Worm (Caenorhabditis elegans): Measurements from ENCODE around the gene glp-1.

The glp-1 gene

ce11 chrIII:9053263-9053662 lies 38.8 kb upstream of the glp-1 start:
- TF ChIP-seq pes-1 (GFP tag; IDR thresholded peaks at IDR 0.05) = 0 out of 2 replicates have a peak, but pooled peaks have one; percentile 37
- no peak for TF ChIP-seq hnd-1 (tag; optimal IDR thresholded peaks at IDR 0.05)

- TF ChIP-seq B0310.2 (tag; optimal IDR thresholded peaks at IDR 0.05) (peak; percentile 63), flt-1 (GFP tag; IDR thresholded peaks at IDR 0.05) (peak; percentile 24; the same call in 1 of the 2 replicates), scrt-1 (GFP tag; IDR thresholded peaks at IDR 0.05) (no peak), aly-1 (tag; optimal IDR thresholded peaks at IDR 0.05) (no peak), sea-1 (GFP tag; conservative IDR thresholded peaks at IDR 0.05) (0 out of 2 replicates have a peak, but pooled peaks have one; percentile 11), tbx-11 (GFP tag; IDR thresholded peaks at IDR 0.05) (no peak), F13C5.2 (tag; optimal IDR thresholded peaks at IDR 0.05) (peak; percentile 66), ceh-13 (GFP tag; optimal IDR thresholded peaks at IDR 0.05) (no peak), ets-7 (tag; optimal IDR thresholded peaks at IDR 0.05) (no peak), tra-4 (tag; optimal IDR thresholded peaks at IDR 0.05) (peak; percentile 58), pes-1 (GFP tag; IDR thresholded peaks at IDR 0.05) (peak; percentile 12; the same call in 1 of the 2 replicates), ceh-36 (tag; optimal IDR thresholded peaks at IDR 0.05) (no peak), hmbx-1 (tag; optimal IDR thresholded peaks at IDR 0.05) (no peak), hmg-4 (GFP tag; optimal IDR thresholded peaks at IDR 0.05) (peak; percentile 47), ama-1 (optimal IDR thresholded peaks at IDR 0.05) (no peak), tbx-37 (GFP tag; conservative IDR thresholded peaks at IDR 0.05) (no peak), hnd-1 (tag; optimal IDR thresholded peaks at IDR 0.05) (peak; percentile 31)
Observed at ce11 chrIII:9053740-9054252, 38.2 kb upstream of the glp-1 start, which contains the start of gene R107.5. Gene R107.5 (minus strand): TSS chrIII:9053790.

- TF ChIP-seq sea-1 (GFP tag; conservative IDR thresholded peaks at IDR 0.05) (0 out of 2 replicates have a peak, but pooled peaks have one; percentile 58), ceh-36 (tag; optimal IDR thresholded peaks at IDR 0.05) (no peak)
Observed at ce11 chrIII:9054414-9055147, 37.5 kb upstream of the glp-1 start, which contains the start of gene cls-2. Gene cls-2 (plus strand): TSS chrIII:9055048.

- TF ChIP-seq scrt-1 (GFP tag; IDR thresholded peaks at IDR 0.05) (no peak), tbx-11 (GFP tag; IDR thresholded peaks at IDR 0.05) (no peak), ceh-13 (GFP tag; optimal IDR thresholded peaks at IDR 0.05) (no peak), hmbx-1 (tag; optimal IDR thresholded peaks at IDR 0.05) (no peak), aly-1 (tag; optimal IDR thresholded peaks at IDR 0.05) (no peak)
Observed at ce11 chrIII:9058959-9059534, 33.0 kb upstream of the glp-1 start, which contains the start of gene gst-1. Gene gst-1 (plus strand): TSS chrIII:9059331.

DNA sequence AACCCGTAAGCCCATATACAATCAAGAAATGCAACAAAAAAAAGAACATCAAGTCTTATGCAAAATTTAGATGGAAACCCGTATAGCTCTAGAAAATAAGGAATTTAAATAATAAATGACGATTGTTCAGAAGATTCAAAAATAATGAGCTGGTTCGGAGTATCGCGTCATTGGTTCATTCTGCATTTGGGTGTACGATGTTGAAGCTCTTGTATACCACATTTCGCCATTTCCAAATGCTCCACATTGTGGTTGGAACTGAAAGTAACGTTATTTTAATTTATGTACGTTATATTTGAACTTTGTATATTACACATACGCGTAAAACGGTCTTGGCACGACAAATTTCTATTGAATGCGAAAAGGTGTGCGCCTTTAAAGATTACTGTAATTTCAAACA lies 31.8 kb upstream of the glp-1 start:
- TF ChIP-seq hmg-4 (GFP tag; optimal IDR thresholded peaks at IDR 0.05) (no peak), flt-1 (GFP tag; IDR thresholded peaks at IDR 0.05) (no peak), tra-4 (tag; optimal IDR thresholded peaks at IDR 0.05) (no peak), hmbx-1 (tag; optimal IDR thresholded peaks at IDR 0.05) (no peak), tbx-11 (GFP tag; IDR thresholded peaks at IDR 0.05) (no peak)

DNA sequence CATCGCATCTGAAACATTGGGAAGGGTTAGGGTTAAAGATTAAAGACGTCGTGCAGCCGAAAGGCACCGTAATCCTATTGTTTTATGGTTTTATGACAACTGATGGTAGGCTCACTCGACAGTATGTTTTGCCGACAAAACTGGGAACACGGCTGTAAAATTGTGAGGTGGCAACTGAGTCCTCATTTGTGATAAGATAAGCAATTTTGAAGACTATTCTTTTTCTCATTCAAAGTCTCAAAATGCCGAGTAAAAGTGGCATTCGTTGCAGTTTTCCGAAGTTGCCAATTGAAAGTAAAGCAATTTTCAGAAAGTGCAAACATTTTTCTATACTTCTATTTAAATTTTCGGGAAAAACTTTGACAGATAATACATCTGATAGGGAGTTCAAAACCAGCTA lies 22.3 kb upstream of the glp-1 start:
- TF ChIP-seq hmbx-1 (tag; optimal IDR thresholded peaks at IDR 0.05) (no peak), scrt-1 (GFP tag; IDR thresholded peaks at IDR 0.05) (no peak), tra-4 (tag; optimal IDR thresholded peaks at IDR 0.05) (no peak), tbx-11 (GFP tag; IDR thresholded peaks at IDR 0.05) (no peak), ceh-13 (GFP tag; optimal IDR thresholded peaks at IDR 0.05) (no peak), sea-1 (GFP tag; conservative IDR thresholded peaks at IDR 0.05) (no peak), ama-1 (optimal IDR thresholded peaks at IDR 0.05) (no peak), B0310.2 (tag; optimal IDR thresholded peaks at IDR 0.05) (no peak), hnd-1 (tag; optimal IDR thresholded peaks at IDR 0.05) (no peak), aly-1 (tag; optimal IDR thresholded peaks at IDR 0.05) (no peak), hmg-4 (GFP tag; optimal IDR thresholded peaks at IDR 0.05) (no peak), flt-1 (GFP tag; IDR thresholded peaks at IDR 0.05) (no peak), ceh-36 (tag; optimal IDR thresholded peaks at IDR 0.05) (no peak), F13C5.2 (tag; optimal IDR thresholded peaks at IDR 0.05) (no peak), tbx-37 (GFP tag; conservative IDR thresholded peaks at IDR 0.05) (no peak), pes-1 (GFP tag; IDR thresholded peaks at IDR 0.05) (no peak), ets-7 (tag; optimal IDR thresholded peaks at IDR 0.05) (no peak)

DNA sequence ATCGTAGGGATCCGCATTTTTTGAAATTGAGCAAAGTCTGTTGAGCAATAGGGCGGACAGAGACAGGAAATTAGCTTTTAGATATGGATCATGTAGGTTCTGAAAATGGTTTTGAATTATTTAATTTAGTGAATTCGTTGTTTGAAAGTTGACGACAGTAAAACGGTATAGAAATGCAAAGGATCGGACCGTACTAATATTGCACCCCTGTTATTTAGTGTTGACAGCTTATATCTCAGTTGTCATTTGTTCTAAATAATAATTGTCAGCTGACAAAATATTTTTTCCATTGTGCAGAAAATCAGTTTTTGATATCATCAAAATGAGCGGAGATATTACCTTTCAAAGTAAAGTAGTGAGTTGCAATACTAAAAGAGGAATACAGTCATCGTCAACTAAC lies 20.7 kb upstream of the glp-1 start, which contains the start of gene lin-12:
lin-12 (minus strand) TSS at position 101 of the 400 bp plus-strand sequence.
- TF ChIP-seq ceh-13 (GFP tag; optimal IDR thresholded peaks at IDR 0.05) (no peak), scrt-1 (GFP tag; IDR thresholded peaks at IDR 0.05) (no peak), hmg-4 (GFP tag; optimal IDR thresholded peaks at IDR 0.05) (no peak), sea-1 (GFP tag; conservative IDR thresholded peaks at IDR 0.05) (no peak), ets-7 (tag; optimal IDR thresholded peaks at IDR 0.05) (no peak), pes-1 (GFP tag; IDR thresholded peaks at IDR 0.05) (no peak), hmbx-1 (tag; optimal IDR thresholded peaks at IDR 0.05) (no peak), flt-1 (GFP tag; IDR thresholded peaks at IDR 0.05) (no peak), tbx-11 (GFP tag; IDR thresholded peaks at IDR 0.05) (no peak), hnd-1 (tag; optimal IDR thresholded peaks at IDR 0.05) (no peak), tra-4 (tag; optimal IDR thresholded peaks at IDR 0.05) (no peak), B0310.2 (tag; optimal IDR thresholded peaks at IDR 0.05) (no peak), ama-1 (optimal IDR thresholded peaks at IDR 0.05) (no peak), tbx-37 (GFP tag; conservative IDR thresholded peaks at IDR 0.05) (no peak), ceh-36 (tag; optimal IDR thresholded peaks at IDR 0.05) (no peak), F13C5.2 (tag; optimal IDR thresholded peaks at IDR 0.05) (no peak), aly-1 (tag; optimal IDR thresholded peaks at IDR 0.05) (no peak)
